ENCODE assay signal across 1 fruit fly cellular context in the genomic region with DNA sequence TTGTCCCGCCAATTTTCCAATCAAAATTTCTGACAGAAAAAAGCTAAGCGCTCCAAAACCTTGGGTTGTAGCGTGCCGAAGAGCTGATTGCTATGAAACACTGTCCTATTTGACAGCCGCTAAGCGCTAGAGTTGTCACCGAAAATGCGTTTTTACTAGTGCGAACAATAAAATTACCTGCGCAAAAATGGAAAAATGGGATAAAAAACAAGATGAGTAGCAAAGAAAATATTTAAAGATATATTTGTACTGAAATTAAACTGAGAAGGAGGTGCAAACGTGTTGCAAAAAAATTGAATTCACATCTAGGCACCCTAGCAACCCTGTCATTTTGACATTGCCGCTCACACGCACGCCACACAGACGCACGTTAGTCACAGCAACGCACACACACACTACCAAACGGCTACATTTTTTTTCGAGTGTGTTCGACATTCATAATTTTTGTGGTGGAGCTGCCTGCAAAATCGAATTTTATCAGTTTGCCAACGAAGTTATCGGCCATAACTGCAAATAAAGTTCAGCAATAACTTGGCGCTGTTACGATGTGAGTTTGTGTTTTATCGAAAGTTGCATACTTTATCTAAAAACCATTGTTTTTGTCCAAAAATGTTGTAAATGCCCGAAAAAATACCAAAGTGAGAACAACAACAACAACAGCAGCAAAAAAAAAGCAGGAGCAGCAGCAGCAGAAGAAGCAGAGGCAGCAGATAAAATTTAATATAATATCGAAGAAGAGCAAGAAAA.
TF ChIP-seq lines count a peak whose summit lies in the region.

TSS of gene ben (plus strand) at position 369 of the 747 bp plus-strand sequence.

TF ChIP-seq in whole organism, embryonic, 481 proteins besides CTCF, POLR2A, EP300 and RAD21 (continued from another document and continues in another):
- peak; percentile 82 to 91 for TF ChIP-seq chif (GFP tag; optimal IDR thresholded peaks at IDR 0.05; lab: Kevin White, UChicago)
- TF ChIP-seq al (GFP tag; IDR thresholded peaks at IDR 0.05; lab: Robert Waterston, UW): peak; percentile 59
- peak; percentile 84 for TF ChIP-seq lab (GFP tag; optimal IDR thresholded peaks at IDR 0.05; lab: Kevin White, UChicago)
- peak; percentile 83 for TF ChIP-seq CG14667 (GFP tag; IDR thresholded peaks at IDR 0.05; lab: Robert Waterston, UW)
- TF ChIP-seq CG4730 (GFP tag; IDR thresholded peaks at IDR 0.05; lab: Robert Waterston, UW): peak; percentile 66
- 0 out of 2 replicates have a peak, but pooled peaks have one; percentile 22 for TF ChIP-seq dimm (GFP tag; IDR thresholded peaks at IDR 0.05; lab: Robert Waterston, UW)
- peak; percentile 87 for TF ChIP-seq CG9727 (GFP tag; optimal IDR thresholded peaks at IDR 0.05; lab: Kevin White, UChicago)
- peak; percentile 99 for TF ChIP-seq CG18011 (GFP tag; optimal IDR thresholded peaks at IDR 0.05; lab: Kevin White, UChicago)
- peak; percentile 38 for TF ChIP-seq CG5180 (GFP tag; optimal IDR thresholded peaks at IDR 0.05; lab: Kevin White, UChicago)
- peak; percentile 86 for TF ChIP-seq Oli (tag; optimal IDR thresholded peaks at IDR 0.05; lab: Kevin White, UChicago)
- no peak for TF ChIP-seq sim (GFP tag; IDR thresholded peaks at IDR 0.05; lab: Robert Waterston, UW)
- peak; percentile 67 for TF ChIP-seq CG4282 (GFP tag; optimal IDR thresholded peaks at IDR 0.05; lab: Kevin White, UChicago)
- peak; percentile 81; the same call in 1 of the 2 replicates for TF ChIP-seq CG9215 (GFP tag; IDR thresholded peaks at IDR 0.05; lab: Robert Waterston, UW)
- TF ChIP-seq CG17328 (GFP tag; IDR thresholded peaks at IDR 0.05; lab: Robert Waterston, UW): peak; percentile 66; the same call in 1 of the 2 replicates
- peak; percentile 38 for TF ChIP-seq trh (GFP tag; optimal IDR thresholded peaks at IDR 0.05; lab: Kevin White, UChicago)
- TF ChIP-seq Stat92E (GFP tag; optimal IDR thresholded peaks at IDR 0.05; lab: Kevin White, UChicago): no peak
- peak; percentile 82 for TF ChIP-seq CG18599 (GFP tag; optimal IDR thresholded peaks at IDR 0.05; lab: Kevin White, UChicago)
- TF ChIP-seq ro (GFP tag; IDR thresholded peaks at IDR 0.05; lab: Robert Waterston, UW): peak; percentile 38; the same call in 1 of the 2 replicates
- peak; percentile 10 for TF ChIP-seq exex (tag; optimal IDR thresholded peaks at IDR 0.05; lab: Kevin White, UChicago)
- TF ChIP-seq CG12942 (GFP tag; optimal IDR thresholded peaks at IDR 0.05; lab: Kevin White, UChicago): peak; percentile 78
- peak; percentile 26 for TF ChIP-seq sima (GFP tag; optimal IDR thresholded peaks at IDR 0.05; lab: Kevin White, UChicago)
- peak; percentile 61 for TF ChIP-seq CG10565 (GFP tag; optimal IDR thresholded peaks at IDR 0.05; lab: Kevin White, UChicago)
- peak; percentile 60 for TF ChIP-seq odd (GFP tag; optimal IDR thresholded peaks at IDR 0.05; lab: Kevin White, UChicago)
- TF ChIP-seq crp (GFP tag; optimal IDR thresholded peaks at IDR 0.05; lab: Kevin White, UChicago): peak in 1 of 2 experiments; percentile 59
- TF ChIP-seq cg (GFP tag; optimal IDR thresholded peaks at IDR 0.05; lab: Kevin White, UChicago): peak; percentile 89
- peak; percentile 21 for TF ChIP-seq nau (GFP tag; optimal IDR thresholded peaks at IDR 0.05; lab: Kevin White, UChicago)
- peak; percentile 55 for TF ChIP-seq emc (GFP tag; optimal IDR thresholded peaks at IDR 0.05; lab: Kevin White, UChicago)
- no peak; the same call in 2 of the 3 replicates for TF ChIP-seq CG11560 (tag; IDR thresholded peaks at IDR 0.05; lab: Robert Waterston, UW)
- peak; percentile 85 for TF ChIP-seq Xbp1 (GFP tag; optimal IDR thresholded peaks at IDR 0.05; lab: Kevin White, UChicago)
- no peak for TF ChIP-seq ftz-f1 (GFP tag; optimal IDR thresholded peaks at IDR 0.05; lab: Kevin White, UChicago)
- peak; percentile 85 for TF ChIP-seq CG8944 (GFP tag; optimal IDR thresholded peaks at IDR 0.05; lab: Kevin White, UChicago)
- TF ChIP-seq CG13287 (GFP tag; IDR thresholded peaks at IDR 0.05; lab: Robert Waterston, UW; ENCODE audit: partially characterized antibody): no peak
- peak; percentile 80 for TF ChIP-seq CG14441 (GFP tag; IDR thresholded peaks at IDR 0.05; lab: Robert Waterston, UW)
- TF ChIP-seq CG6254 (GFP tag; optimal IDR thresholded peaks at IDR 0.05; lab: Kevin White, UChicago): peak; percentile 46
- no peak for TF ChIP-seq CG11696 (GFP tag; IDR thresholded peaks at IDR 0.05; lab: Robert Waterston, UW)
- TF ChIP-seq CG9876 (GFP tag; optimal IDR thresholded peaks at IDR 0.05; lab: Kevin White, UChicago): peak; percentile 54
- TF ChIP-seq mirr (GFP tag; optimal IDR thresholded peaks at IDR 0.05; lab: Kevin White, UChicago): peak; percentile 38
- peak; percentile 83 for TF ChIP-seq CG9932 (GFP tag; IDR thresholded peaks at IDR 0.05; lab: Robert Waterston, UW)
- no peak for TF ChIP-seq CG7745 (tag; optimal IDR thresholded peaks at IDR 0.05; lab: Kevin White, UChicago)
- peak; percentile 67 for TF ChIP-seq ERR (GFP tag; optimal IDR thresholded peaks at IDR 0.05; lab: Kevin White, UChicago)
- TF ChIP-seq ewg (GFP tag; optimal IDR thresholded peaks at IDR 0.05; lab: Kevin White, UChicago): peak; percentile 83
- TF ChIP-seq CG10267 (tag; optimal IDR thresholded peaks at IDR 0.05; lab: Kevin White, UChicago): peak; percentile 67
- TF ChIP-seq zfh2 (GFP tag; optimal IDR thresholded peaks at IDR 0.05; lab: Kevin White, UChicago): peak; percentile 82
- TF ChIP-seq fd96Cb (tag; optimal IDR thresholded peaks at IDR 0.05; lab: Kevin White, UChicago): peak; percentile 79
- peak; percentile 53; the same call in 1 of the 2 replicates for TF ChIP-seq CG10321 (GFP tag; IDR thresholded peaks at IDR 0.05; lab: Robert Waterston, UW)
- TF ChIP-seq CG4328 (GFP tag; optimal IDR thresholded peaks at IDR 0.05; lab: Kevin White, UChicago): peak; percentile 73
- TF ChIP-seq Jarid2 (GFP tag; optimal IDR thresholded peaks at IDR 0.05; lab: Kevin White, UChicago): peak; percentile 40
- peak; percentile 31; the same call in 1 of the 2 replicates for TF ChIP-seq stc (GFP tag; IDR thresholded peaks at IDR 0.05; lab: Robert Waterston, UW)
- peak; percentile 86 for TF ChIP-seq Hsf (GFP tag; optimal IDR thresholded peaks at IDR 0.05; lab: Kevin White, UChicago)
- no peak for TF ChIP-seq Ssrp (tag; optimal IDR thresholded peaks at IDR 0.05; lab: Kevin White, UChicago)
- TF ChIP-seq ssp (GFP tag; IDR thresholded peaks at IDR 0.05; lab: Robert Waterston, UW): peak; percentile 74
- no peak for TF ChIP-seq Fer1 (GFP tag; optimal IDR thresholded peaks at IDR 0.05; lab: Kevin White, UChicago)
- no peak for TF ChIP-seq bbx (GFP tag; IDR thresholded peaks at IDR 0.05; lab: Robert Waterston, UW; ENCODE audit: partially characterized antibody)
- peak; percentile 68 for TF ChIP-seq Mes4 (GFP tag; optimal IDR thresholded peaks at IDR 0.05; lab: Kevin White, UChicago)
- TF ChIP-seq Hr78 (GFP tag; optimal IDR thresholded peaks at IDR 0.05; lab: Kevin White, UChicago): no peak
- peak; percentile 74 for TF ChIP-seq ems (GFP tag; optimal IDR thresholded peaks at IDR 0.05; lab: Kevin White, UChicago)
- peak; percentile 73; the same call in 1 of the 3 replicates for TF ChIP-seq H15 (GFP tag; IDR thresholded peaks at IDR 0.05; lab: Robert Waterston, UW)
- peak; percentile 75; the same call in 2 of the 3 replicates for TF ChIP-seq CG11695 (GFP tag; IDR thresholded peaks at IDR 0.05; lab: Robert Waterston, UW)
- TF ChIP-seq PHDP (tag; optimal IDR thresholded peaks at IDR 0.05; lab: Kevin White, UChicago): peak; percentile 79
- TF ChIP-seq CG3065 (GFP tag; optimal IDR thresholded peaks at IDR 0.05; lab: Kevin White, UChicago): peak; percentile 54
- TF ChIP-seq Fer3 (tag; optimal IDR thresholded peaks at IDR 0.05; lab: Kevin White, UChicago): peak; percentile 75
- peak; percentile 85 for TF ChIP-seq E2f1 (GFP tag; IDR thresholded peaks at IDR 0.05; lab: Robert Waterston, UW)
- peak; percentile 85 for TF ChIP-seq CG4424 (GFP tag; optimal IDR thresholded peaks at IDR 0.05; lab: Kevin White, UChicago)
- no peak for TF ChIP-seq bigmax (GFP tag; optimal IDR thresholded peaks at IDR 0.05; lab: Kevin White, UChicago)
- peak; percentile 73 for TF ChIP-seq slou (GFP tag; optimal IDR thresholded peaks at IDR 0.05; lab: Kevin White, UChicago)
- peak; percentile 59 for TF ChIP-seq CG15011 (GFP tag; optimal IDR thresholded peaks at IDR 0.05; lab: Kevin White, UChicago)
- no peak for TF ChIP-seq chinmo (GFP tag; IDR thresholded peaks at IDR 0.05; lab: Robert Waterston, UW; ENCODE audit: partially characterized antibody)
- TF ChIP-seq ttk (GFP tag; IDR thresholded peaks at IDR 0.05; lab: Robert Waterston, UW): peak; percentile 69; the same call in 1 of the 2 replicates
- peak; percentile 70 for TF ChIP-seq CG14050 (GFP tag; IDR thresholded peaks at IDR 0.05; lab: Robert Waterston, UW)
- peak; percentile 46 for TF ChIP-seq repo (GFP tag; optimal IDR thresholded peaks at IDR 0.05; lab: Kevin White, UChicago)
- peak; percentile 87 for TF ChIP-seq tin (GFP tag; optimal IDR thresholded peaks at IDR 0.05; lab: Kevin White, UChicago)
- no peak for TF ChIP-seq CG15073 (GFP tag; optimal IDR thresholded peaks at IDR 0.05; lab: Kevin White, UChicago)
- TF ChIP-seq Atf-2 (GFP tag; optimal IDR thresholded peaks at IDR 0.05; lab: Kevin White, UChicago): peak; percentile 76
- TF ChIP-seq ken (GFP tag; IDR thresholded peaks at IDR 0.05; lab: Robert Waterston, UW): peak; percentile 78; the same call in 2 of the 3 replicates
- peak; percentile 75 for TF ChIP-seq HmgZ (tag; optimal IDR thresholded peaks at IDR 0.05; lab: Kevin White, UChicago)
- peak; percentile 67 for TF ChIP-seq jing (GFP tag; optimal IDR thresholded peaks at IDR 0.05; lab: Kevin White, UChicago)
- peak; percentile 70 for TF ChIP-seq onecut (GFP tag; IDR thresholded peaks at IDR 0.05; lab: Robert Waterston, UW)
- peak; percentile 77 for TF ChIP-seq Neu2 (GFP tag; optimal IDR thresholded peaks at IDR 0.05; lab: Kevin White, UChicago; ENCODE audit: borderline replicate concordance)
- peak; percentile 66 for TF ChIP-seq sqz (GFP tag; optimal IDR thresholded peaks at IDR 0.05; lab: Kevin White, UChicago)
- TF ChIP-seq Pdp1 (GFP tag; optimal IDR thresholded peaks at IDR 0.05; lab: Kevin White, UChicago): peak; percentile 71 to 85
- TF ChIP-seq wdn (GFP tag; IDR thresholded peaks at IDR 0.05; lab: Robert Waterston, UW): peak; percentile 63; the same call in 1 of the 2 replicates
- no peak for TF ChIP-seq dati (GFP tag; IDR thresholded peaks at IDR 0.05; lab: Robert Waterston, UW)
- TF ChIP-seq sna (GFP tag; IDR thresholded peaks at IDR 0.05; lab: Robert Waterston, UW; ENCODE audit: partially characterized antibody): no peak
- TF ChIP-seq maf-S (GFP tag; optimal IDR thresholded peaks at IDR 0.05; lab: Kevin White, UChicago): peak; percentile 74
- no peak for TF ChIP-seq HLH4C (GFP tag; IDR thresholded peaks at IDR 0.05; lab: Robert Waterston, UW; ENCODE audit: partially characterized antibody)
- TF ChIP-seq mam (GFP tag; optimal IDR thresholded peaks at IDR 0.05; lab: Kevin White, UChicago): peak; percentile 89
- TF ChIP-seq Ptx1 (GFP tag; IDR thresholded peaks at IDR 0.05; lab: Robert Waterston, UW): peak; percentile 87
- TF ChIP-seq Bteb2 (GFP tag; optimal IDR thresholded peaks at IDR 0.05; lab: Kevin White, UChicago): peak; percentile 66
- peak; percentile 51 for TF ChIP-seq BEAF-32 (GFP tag; optimal IDR thresholded peaks at IDR 0.05; lab: Kevin White, UChicago)
- no peak for TF ChIP-seq Doc3 (GFP tag; IDR thresholded peaks at IDR 0.05; lab: Robert Waterston, UW; ENCODE audit: partially characterized antibody)
- no peak; the same call in 2 of the 3 replicates for TF ChIP-seq jigr1 (GFP tag; IDR thresholded peaks at IDR 0.05; lab: Robert Waterston, UW)
- peak; percentile 83 for TF ChIP-seq shn (GFP tag; optimal IDR thresholded peaks at IDR 0.05; lab: Kevin White, UChicago)
- peak; percentile 71 for TF ChIP-seq H2.0 (GFP tag; IDR thresholded peaks at IDR 0.05; lab: Robert Waterston, UW)
- peak; percentile 86 for TF ChIP-seq Antp (GFP tag; optimal IDR thresholded peaks at IDR 0.05; lab: Kevin White, UChicago)
- peak; percentile 62 for TF ChIP-seq CG7928 (GFP tag; optimal IDR thresholded peaks at IDR 0.05; lab: Kevin White, UChicago)
- TF ChIP-seq CG16863 (GFP tag; optimal IDR thresholded peaks at IDR 0.05; lab: Kevin White, UChicago): peak; percentile 78
- TF ChIP-seq sd (tag; optimal IDR thresholded peaks at IDR 0.05; lab: Kevin White, UChicago): peak; percentile 55
- TF ChIP-seq insv (GFP tag; optimal IDR thresholded peaks at IDR 0.05; lab: Kevin White, UChicago): peak in 1 of 2 experiments; percentile 85
- TF ChIP-seq CG33213 (GFP tag; optimal IDR thresholded peaks at IDR 0.05; lab: Kevin White, UChicago): peak; percentile 59
- TF ChIP-seq eyg (GFP tag; optimal IDR thresholded peaks at IDR 0.05; lab: Kevin White, UChicago): peak; percentile 60
- no peak for TF ChIP-seq Dip2 (GFP tag; IDR thresholded peaks at IDR 0.05; lab: Robert Waterston, UW)
- TF ChIP-seq Xrp1 (GFP tag; IDR thresholded peaks at IDR 0.05; lab: Robert Waterston, UW): peak; percentile 82
- TF ChIP-seq nerfin-1 (tag; optimal IDR thresholded peaks at IDR 0.05; lab: Kevin White, UChicago): peak; percentile 71
- TF ChIP-seq Kr (GFP tag; optimal IDR thresholded peaks at IDR 0.05; lab: Kevin White, UChicago): no peak
- peak; percentile 85 for TF ChIP-seq chn (GFP tag; optimal IDR thresholded peaks at IDR 0.05; lab: Kevin White, UChicago)
- TF ChIP-seq sug (tag; optimal IDR thresholded peaks at IDR 0.05; lab: Kevin White, UChicago): peak; percentile 89
- TF ChIP-seq vnd (GFP tag; IDR thresholded peaks at IDR 0.05; lab: Robert Waterston, UW; ENCODE audit: partially characterized antibody): 0 out of 3 replicates have a peak, but pooled peaks have one; percentile 28
- no peak for TF ChIP-seq TFAM (GFP tag; optimal IDR thresholded peaks at IDR 0.05; lab: Kevin White, UChicago)
- TF ChIP-seq Lhr (GFP tag; optimal IDR thresholded peaks at IDR 0.05; lab: Kevin White, UChicago): peak; percentile 67
- peak; percentile 79 for TF ChIP-seq CG8388 (GFP tag; optimal IDR thresholded peaks at IDR 0.05; lab: Kevin White, UChicago)
- peak; percentile 83 for TF ChIP-seq CG32772 (GFP tag; IDR thresholded peaks at IDR 0.05; lab: Robert Waterston, UW)
- peak; percentile 80 for TF ChIP-seq zf30C (GFP tag; optimal IDR thresholded peaks at IDR 0.05; lab: Kevin White, UChicago)
- peak; percentile 77 for TF ChIP-seq Six4 (GFP tag; optimal IDR thresholded peaks at IDR 0.05; lab: Kevin White, UChicago)
- peak; percentile 63 for TF ChIP-seq kni (GFP tag; optimal IDR thresholded peaks at IDR 0.05; lab: Kevin White, UChicago)
- TF ChIP-seq az2 (GFP tag; optimal IDR thresholded peaks at IDR 0.05; lab: Kevin White, UChicago): peak; percentile 82
- TF ChIP-seq Poxn (GFP tag; IDR thresholded peaks at IDR 0.05; lab: Robert Waterston, UW): peak; percentile 29; the same call in 1 of the 2 replicates
- TF ChIP-seq B-H2 (GFP tag; optimal IDR thresholded peaks at IDR 0.05; lab: Kevin White, UChicago): peak; percentile 66
- peak; percentile 88 for TF ChIP-seq pum (GFP tag; optimal IDR thresholded peaks at IDR 0.05; lab: Kevin White, UChicago)
